Fruit fly (Drosophila melanogaster): ENCODE measurements around the gene nebu.

Gene nebu

DNA sequence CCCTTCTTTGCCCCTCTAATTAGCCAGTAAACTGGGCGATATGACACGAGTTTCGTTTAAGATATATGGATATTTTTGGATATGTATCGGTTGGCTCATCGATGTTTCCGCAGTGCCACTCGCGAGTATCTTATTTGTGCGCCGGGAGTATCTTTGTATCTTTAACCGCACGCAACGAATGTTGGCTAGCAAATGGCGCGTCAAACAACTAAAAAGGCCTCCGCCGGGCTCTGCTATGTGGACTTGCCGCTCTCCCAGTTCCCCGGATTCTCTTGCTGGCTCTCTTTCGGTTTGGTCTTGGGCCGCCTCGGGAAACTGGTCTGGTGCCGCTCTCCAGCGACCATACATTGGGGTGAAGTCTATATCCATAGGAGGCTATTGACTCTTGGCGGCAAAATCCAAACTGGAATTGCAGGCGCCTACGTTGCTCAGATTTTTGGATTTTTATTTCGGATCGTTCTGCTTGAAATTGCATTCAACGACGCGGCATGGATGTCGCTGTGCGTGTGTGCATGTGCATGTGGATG is 10.5 kb downstream of the nebu start:
- peak; percentile 12 for TF ChIP-seq CG8301 (tag; optimal IDR thresholded peaks at IDR 0.05)
- peak; percentile 55; the same call in 2 of the 3 replicates for TF ChIP-seq CG4496 (GFP tag; IDR thresholded peaks at IDR 0.05)
- TF ChIP-seq CG32121 (GFP tag; IDR thresholded peaks at IDR 0.05), result peak; percentile 65
- peak; percentile 55; the same call in 1 of the 2 replicates for TF ChIP-seq CG12605 (GFP tag; IDR thresholded peaks at IDR 0.05)
- peak; percentile 8 for TF ChIP-seq Snoo (tag; optimal IDR thresholded peaks at IDR 0.05)
- peak; percentile 64 for TF ChIP-seq CG13204 (GFP tag; optimal IDR thresholded peaks at IDR 0.05)
- no peak for TF ChIP-seq D1 (tag; optimal IDR thresholded peaks at IDR 0.05)
- peak; percentile 61; the same call in 1 of the 2 replicates for TF ChIP-seq Ets98B (GFP tag; IDR thresholded peaks at IDR 0.05)
- peak; percentile 99 for TF ChIP-seq EcR (GFP tag; optimal IDR thresholded peaks at IDR 0.05)
- no peak for TF ChIP-seq Pif1B (GFP tag; optimal IDR thresholded peaks at IDR 0.05)
- TF ChIP-seq CG34367 (tag; optimal IDR thresholded peaks at IDR 0.05), result no peak
- TF ChIP-seq CG14655 (GFP tag; optimal IDR thresholded peaks at IDR 0.05), result no peak

DNA sequence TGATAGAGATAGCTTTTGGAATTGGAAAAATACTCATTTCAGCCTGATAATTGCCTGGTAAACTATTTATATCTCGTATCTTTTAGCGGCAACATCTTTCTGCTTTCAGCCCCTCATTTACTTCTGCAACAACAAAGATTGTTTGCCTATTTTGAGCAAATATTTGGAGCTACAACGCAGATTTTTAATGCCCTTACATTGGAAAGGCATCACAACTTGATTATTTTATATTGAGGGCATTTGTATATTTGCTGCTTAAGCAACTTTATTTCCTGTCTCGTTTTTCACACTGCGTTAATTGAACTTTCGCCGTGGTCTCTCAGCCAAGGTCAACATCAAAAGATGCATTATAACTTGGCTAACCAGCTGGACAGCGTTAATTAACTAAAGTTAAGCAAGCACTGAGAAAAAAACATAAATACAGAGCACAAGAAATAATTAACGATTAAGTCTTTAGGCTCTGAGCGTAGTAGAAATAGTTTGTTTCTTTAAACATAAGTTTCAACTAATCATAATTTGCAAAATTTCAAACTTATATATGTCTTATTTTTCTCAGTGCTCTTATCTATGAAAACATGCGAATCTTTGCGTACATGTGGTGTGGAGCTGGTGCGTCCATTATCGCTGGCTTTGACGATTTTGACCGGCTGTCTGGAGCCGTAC is 11.5 kb downstream of the nebu start:
- TF ChIP-seq CG34367 (tag; optimal IDR thresholded peaks at IDR 0.05), result peak; percentile 71
- peak; percentile 19 for TF ChIP-seq Snoo (tag; optimal IDR thresholded peaks at IDR 0.05)
- peak; percentile 53 for TF ChIP-seq Pif1B (GFP tag; optimal IDR thresholded peaks at IDR 0.05)
- no peak; the same call in 1 of the 3 replicates for TF ChIP-seq CG4496 (GFP tag; IDR thresholded peaks at IDR 0.05)
- TF ChIP-seq CG13204 (GFP tag; optimal IDR thresholded peaks at IDR 0.05), result no peak
- TF ChIP-seq D1 (tag; optimal IDR thresholded peaks at IDR 0.05), result no peak
- TF ChIP-seq CG8159 (tag; optimal IDR thresholded peaks at IDR 0.05), result peak; percentile 76
- peak; percentile 65 for TF ChIP-seq CG12605 (GFP tag; IDR thresholded peaks at IDR 0.05)
- TF ChIP-seq CG17806 (tag; optimal IDR thresholded peaks at IDR 0.05), result peak; percentile 78
- TF ChIP-seq CG10348 (GFP tag; IDR thresholded peaks at IDR 0.05), result no peak
- TF ChIP-seq CG9948 (tag; optimal IDR thresholded peaks at IDR 0.05), result peak; percentile 76
- no peak for TF ChIP-seq gl (tag; optimal IDR thresholded peaks at IDR 0.05)
- TF ChIP-seq EcR (GFP tag; optimal IDR thresholded peaks at IDR 0.05), result no peak
- TF ChIP-seq fd96Ca (GFP tag; IDR thresholded peaks at IDR 0.05), result no peak
- TF ChIP-seq CG15710 (tag; optimal IDR thresholded peaks at IDR 0.05), result peak; percentile 73
- no peak; the same call in none of the 2 replicates for TF ChIP-seq rn (GFP tag; IDR thresholded peaks at IDR 0.05)
- peak; percentile 60 for TF ChIP-seq Pif1A (GFP tag; optimal IDR thresholded peaks at IDR 0.05)
- no peak; the same call in 1 of the 2 replicates for TF ChIP-seq Ets98B (GFP tag; IDR thresholded peaks at IDR 0.05)
- TF ChIP-seq CG32121 (GFP tag; IDR thresholded peaks at IDR 0.05), result peak; percentile 61; the same call in 1 of the 2 replicates
- peak; percentile 74 for TF ChIP-seq CG8301 (tag; optimal IDR thresholded peaks at IDR 0.05)
- TF ChIP-seq CG14655 (GFP tag; optimal IDR thresholded peaks at IDR 0.05), result no peak

DNA sequence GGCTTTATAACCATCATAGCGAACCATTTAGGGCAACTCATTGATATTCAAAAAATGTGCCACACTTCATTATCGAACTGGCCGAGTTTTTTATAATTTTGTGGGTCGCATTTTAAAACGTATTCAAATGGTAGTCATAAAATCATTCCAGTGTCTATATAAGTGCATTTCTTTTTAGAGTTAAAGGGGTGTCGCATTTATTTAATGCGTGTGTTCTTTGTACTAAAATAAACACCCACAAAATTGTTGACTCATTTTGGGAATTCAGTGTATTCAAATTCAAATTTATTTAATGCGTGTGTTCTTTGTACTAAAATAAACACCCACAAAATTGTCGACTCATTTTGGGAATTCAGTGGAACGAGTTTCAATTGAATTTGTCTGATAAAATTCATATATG is 12.5 kb downstream of the nebu start:
- TF ChIP-seq D1 (tag; optimal IDR thresholded peaks at IDR 0.05) (no peak), CG8301 (tag; optimal IDR thresholded peaks at IDR 0.05) (no peak), CG13204 (GFP tag; optimal IDR thresholded peaks at IDR 0.05) (no peak), CG34367 (tag; optimal IDR thresholded peaks at IDR 0.05) (no peak), CG4496 (GFP tag; IDR thresholded peaks at IDR 0.05) (no peak)

DNA sequence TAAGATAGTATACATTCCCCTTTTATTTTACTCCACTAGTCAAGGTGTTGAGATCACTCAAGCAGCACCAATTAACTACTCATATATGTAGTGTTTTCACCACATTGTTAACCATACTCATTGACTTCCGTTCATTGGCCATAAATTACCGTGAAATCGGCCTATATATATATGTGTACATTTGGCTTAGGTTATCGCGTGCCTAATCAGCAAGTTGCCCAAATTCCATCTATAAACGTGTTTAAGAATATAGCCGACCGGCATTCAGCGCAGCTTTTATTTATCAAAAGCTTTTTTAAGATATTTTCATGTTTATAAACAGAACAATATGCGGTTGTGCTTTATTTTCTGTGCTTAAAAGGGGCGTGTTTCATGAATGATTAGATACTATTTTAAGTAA is 14.4 kb downstream of the nebu start:
- TF ChIP-seq Ets98B (GFP tag; IDR thresholded peaks at IDR 0.05) (no peak), CG32121 (GFP tag; IDR thresholded peaks at IDR 0.05) (no peak), gl (tag; optimal IDR thresholded peaks at IDR 0.05) (no peak), Pif1A (GFP tag; optimal IDR thresholded peaks at IDR 0.05) (no peak), CG13204 (GFP tag; optimal IDR thresholded peaks at IDR 0.05) (no peak), Snoo (tag; optimal IDR thresholded peaks at IDR 0.05) (no peak), CG8301 (tag; optimal IDR thresholded peaks at IDR 0.05) (no peak), D1 (tag; optimal IDR thresholded peaks at IDR 0.05) (no peak), CG14655 (GFP tag; optimal IDR thresholded peaks at IDR 0.05) (no peak), Pif1B (GFP tag; optimal IDR thresholded peaks at IDR 0.05) (no peak), CG8159 (tag; optimal IDR thresholded peaks at IDR 0.05) (no peak), CG9948 (tag; optimal IDR thresholded peaks at IDR 0.05) (no peak), EcR (GFP tag; optimal IDR thresholded peaks at IDR 0.05) (no peak), CG4496 (GFP tag; IDR thresholded peaks at IDR 0.05) (no peak), CG15710 (tag; optimal IDR thresholded peaks at IDR 0.05) (no peak), CG10348 (GFP tag; IDR thresholded peaks at IDR 0.05) (no peak), fd96Ca (GFP tag; IDR thresholded peaks at IDR 0.05) (no peak)

DNA sequence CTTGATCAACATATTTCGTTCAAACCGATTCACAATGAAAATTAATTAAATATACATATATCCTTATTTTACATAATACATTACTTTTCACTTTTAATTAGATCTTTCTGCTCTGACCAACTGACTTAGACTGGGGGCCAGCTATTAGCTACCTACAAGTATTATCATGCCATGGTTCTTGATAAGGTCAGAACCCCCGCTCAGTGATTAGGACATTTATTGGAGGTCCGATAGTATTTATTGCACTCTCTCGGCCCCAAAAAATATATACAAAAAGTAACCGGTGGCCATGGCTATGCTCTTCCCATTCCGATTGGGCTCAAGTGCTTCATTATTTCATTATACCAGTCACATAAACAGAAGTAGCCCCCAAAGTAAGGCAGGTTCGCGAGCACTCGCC is 15.2 kb downstream of the nebu start:
- TF ChIP-seq Pif1A (GFP tag; optimal IDR thresholded peaks at IDR 0.05) (no peak), Snoo (tag; optimal IDR thresholded peaks at IDR 0.05) (no peak), D1 (tag; optimal IDR thresholded peaks at IDR 0.05) (no peak), CG15710 (tag; optimal IDR thresholded peaks at IDR 0.05) (no peak), Ets98B (GFP tag; IDR thresholded peaks at IDR 0.05) (no peak), fd96Ca (GFP tag; IDR thresholded peaks at IDR 0.05) (no peak), CG10348 (GFP tag; IDR thresholded peaks at IDR 0.05) (no peak), Pif1B (GFP tag; optimal IDR thresholded peaks at IDR 0.05) (no peak), gl (tag; optimal IDR thresholded peaks at IDR 0.05) (no peak), rn (GFP tag; IDR thresholded peaks at IDR 0.05) (no peak), CG32121 (GFP tag; IDR thresholded peaks at IDR 0.05) (no peak), CG8159 (tag; optimal IDR thresholded peaks at IDR 0.05) (no peak), CG12605 (GFP tag; IDR thresholded peaks at IDR 0.05) (no peak), CG17806 (tag; optimal IDR thresholded peaks at IDR 0.05) (no peak), CG14655 (GFP tag; optimal IDR thresholded peaks at IDR 0.05) (no peak), CG9948 (tag; optimal IDR thresholded peaks at IDR 0.05) (no peak), EcR (GFP tag; optimal IDR thresholded peaks at IDR 0.05) (no peak), CG4496 (GFP tag; IDR thresholded peaks at IDR 0.05) (no peak)
